Worm (Caenorhabditis elegans) whole organism, dauer: ENCODE measurements around the gene R11E3.19.

ENCODE experiments used
- unc-62 ChIP-seq: sonication (generic microtip); optimal IDR thresholded peaks from 2 replicates; lab custom pipeline; 2017; ENCODE audit warnings: missing biosample characterization, missing genetic modification reagents, missing genetic modification characterization

Gene R11E3.19

DNA sequence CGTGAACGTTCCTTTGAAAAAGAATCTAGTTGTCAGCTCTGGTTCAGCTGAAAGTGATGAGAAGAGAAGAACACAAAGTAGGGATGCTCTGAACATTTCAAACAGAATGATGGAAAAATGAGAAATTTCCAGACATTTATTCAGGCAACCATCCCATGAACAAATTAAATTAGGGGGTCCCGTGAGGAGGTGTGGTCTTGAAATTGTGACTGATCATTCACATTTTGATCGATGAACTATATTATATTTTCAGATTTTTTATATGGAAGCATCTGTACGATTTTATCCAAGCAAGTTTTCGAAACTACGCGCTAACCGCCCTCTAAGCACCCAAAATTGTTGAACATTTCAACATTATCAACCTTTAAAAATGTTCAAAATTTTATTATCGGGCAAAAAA lies at the start of gene R11E3.19:
R11E3.19 (minus strand) TSS at position 101 of the 400 bp plus-strand sequence.
- TF ChIP-seq unc-62 (GFP tag; lab: Kevin White, UChicago): no peak

DNA sequence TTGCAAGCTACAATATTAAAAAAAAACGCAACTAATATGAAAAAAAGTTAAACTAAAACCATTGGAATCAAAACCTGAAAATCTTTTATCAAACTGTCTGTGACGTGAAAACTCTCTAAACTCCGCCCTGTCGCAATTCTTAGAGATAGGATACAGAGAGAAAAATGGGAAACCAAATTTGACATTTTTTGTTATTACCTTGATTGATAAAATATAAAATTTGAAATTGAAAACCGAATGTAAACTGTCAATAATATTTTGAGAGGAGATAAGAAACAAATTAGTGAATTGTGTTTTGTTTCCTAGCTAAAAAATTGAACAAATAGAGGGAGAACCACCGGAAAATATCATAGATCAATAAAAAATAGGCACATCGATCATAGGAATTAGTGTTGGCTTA lies 45.9 kb upstream of the R11E3.19 start:
- no peak for TF ChIP-seq unc-62 (GFP tag; lab: Kevin White, UChicago)

- no peak for TF ChIP-seq unc-62 (GFP tag; lab: Kevin White, UChicago)
These were observed 45.2 kb upstream of the R11E3.19 start, which contains the start of gene H06H21.8 for ce11 chrIV:4821054-4821453. H06H21.8 (minus strand) TSS chrIV:4821131.

ce11 chrIV:4814185-4814584 lies 38.3 kb upstream of the R11E3.19 start, which contains the start of gene srw-94:
srw-94 (plus strand) TSS chrIV:4814485.
- TF ChIP-seq unc-62 (GFP tag; lab: Kevin White, UChicago): no peak

- no peak for TF ChIP-seq unc-62 (GFP tag; lab: Kevin White, UChicago)
These were observed 36.0 kb upstream of the R11E3.19 start, which contains the start of gene srw-95 for ce11 chrIV:4811863-4812262. srw-95 (plus strand) TSS chrIV:4812075.

DNA sequence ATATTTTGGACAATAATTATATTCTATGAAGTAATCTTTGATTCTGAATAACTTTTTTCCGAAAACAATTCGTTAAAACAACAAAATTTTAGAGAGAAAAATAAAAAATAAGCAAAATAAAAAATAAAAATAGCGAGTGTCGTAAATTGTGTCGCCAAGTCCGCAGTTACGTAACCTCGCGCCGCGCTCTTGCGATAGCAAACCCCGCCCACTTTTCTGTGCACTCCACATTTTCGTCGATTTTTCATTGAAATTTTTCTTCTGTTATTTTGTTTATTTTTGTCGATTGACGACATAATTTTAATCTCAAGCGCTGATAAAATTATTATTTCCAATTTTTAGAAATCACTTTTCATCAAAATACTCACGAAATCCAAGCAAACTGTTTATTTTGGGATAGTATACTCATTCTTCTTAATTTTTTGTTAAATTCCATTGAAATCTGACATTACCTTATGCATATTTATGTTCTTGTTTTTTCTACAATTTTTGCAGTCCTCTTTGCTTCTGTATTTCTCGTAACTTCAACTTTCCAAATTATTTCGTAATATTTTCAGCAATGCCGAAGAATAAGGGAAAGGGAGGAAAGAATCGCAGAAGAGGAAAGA lies 34.6 kb upstream of the R11E3.19 start, which contains the start of gene eif-1.A:
eif-1.A (plus strand) TSS at position 558 of the 608 bp plus-strand sequence.
- TF ChIP-seq unc-62 (GFP tag; lab: Kevin White, UChicago): no peak

- no peak for TF ChIP-seq unc-62 (GFP tag; lab: Kevin White, UChicago)
These were observed 33.9 kb upstream of the R11E3.19 start, which contains the start of gene H06H21.37 for ce11 chrIV:4809813-4810212. H06H21.37 (minus strand) TSS chrIV:4809974.

DNA sequence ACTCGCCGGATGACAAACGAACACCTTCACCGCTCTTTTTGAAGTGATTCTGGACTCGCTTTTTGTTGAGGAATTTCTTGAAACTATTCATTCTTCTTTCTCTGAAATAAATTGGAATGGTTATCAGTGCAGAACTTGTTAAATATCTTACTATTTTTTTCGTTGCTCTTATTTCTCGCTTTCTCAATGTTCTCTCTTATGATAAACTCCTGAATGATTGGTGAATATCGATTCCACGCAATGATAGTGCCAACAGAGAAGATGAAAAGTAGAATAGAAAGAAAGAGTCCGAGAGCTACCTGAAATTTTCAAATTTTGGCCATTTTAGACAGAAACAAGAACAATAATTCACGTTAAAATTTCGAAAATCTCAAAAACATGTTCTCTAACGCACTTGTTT lies 33.5 kb upstream of the R11E3.19 start, which contains the start of gene ubxn-6:
ubxn-6 (minus strand) TSS at position 101 of the 400 bp plus-strand sequence.
- TF ChIP-seq unc-62 (GFP tag; lab: Kevin White, UChicago): no peak

ce11 chrIV:4807219-4807618 lies 31.3 kb upstream of the R11E3.19 start, which contains the start of gene H06H21.11:
H06H21.11 (minus strand) TSS chrIV:4807319.
- no peak for TF ChIP-seq unc-62 (GFP tag; lab: Kevin White, UChicago)

DNA sequence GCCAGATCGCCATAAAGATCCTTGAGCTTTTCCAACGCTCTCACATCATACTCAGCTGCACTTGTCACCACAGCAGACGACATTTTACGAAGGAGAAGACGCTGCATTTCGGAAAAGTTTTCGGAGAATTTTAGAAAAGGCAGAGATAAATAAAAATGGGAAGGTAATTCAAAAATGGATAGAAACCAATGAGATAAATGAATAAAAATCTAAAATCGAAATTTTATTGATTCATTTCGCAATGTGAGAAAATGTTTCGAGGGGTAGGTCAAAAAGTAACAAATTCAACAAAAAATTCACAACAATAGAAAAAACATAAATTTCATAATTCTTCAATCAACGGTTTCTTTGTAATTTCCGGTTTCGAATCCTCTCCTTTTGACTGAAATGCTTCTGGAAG lies 30.6 kb upstream of the R11E3.19 start, which contains the start of gene dpf-5:
dpf-5 (minus strand) TSS at position 101 of the 400 bp plus-strand sequence.
- TF ChIP-seq unc-62 (GFP tag; lab: Kevin White, UChicago): no peak

ce11 chrIV:4802494-4802893 lies 26.6 kb upstream of the R11E3.19 start, which contains the start of gene dpf-7:
dpf-7 (minus strand) TSS chrIV:4802594.
- TF ChIP-seq unc-62 (GFP tag; lab: Kevin White, UChicago): no peak

DNA sequence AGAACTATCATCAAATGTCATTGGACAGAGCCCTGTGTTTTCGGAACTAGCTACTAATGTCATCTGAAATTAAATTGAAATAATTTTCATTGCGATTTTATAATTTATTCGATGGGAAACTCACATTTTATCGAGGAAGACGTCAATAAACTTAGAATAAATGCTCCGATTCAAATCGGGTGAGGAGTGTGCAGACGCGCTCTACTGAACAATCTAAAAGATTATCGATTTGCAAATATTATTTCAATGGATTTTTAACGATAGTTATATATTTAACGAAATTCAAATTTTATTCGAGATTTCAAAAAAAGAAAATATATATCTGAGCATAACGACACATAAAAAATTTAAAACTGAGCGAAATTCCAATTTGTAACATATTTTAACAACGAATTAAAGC lies 23.2 kb upstream of the R11E3.19 start, which contains the start of gene eor-1:
eor-1 (minus strand) TSS at position 65 of the 400 bp plus-strand sequence.
- no peak for TF ChIP-seq unc-62 (GFP tag; lab: Kevin White, UChicago)

ce11 chrIV:4795111-4795510 lies 19.2 kb upstream of the R11E3.19 start:
- TF ChIP-seq unc-62 (GFP tag; lab: Kevin White, UChicago): no peak

ce11 chrIV:4789445-4789844 lies 13.5 kb upstream of the R11E3.19 start, which contains the start of gene R11E3.1:
R11E3.1 (plus strand) TSS chrIV:4789745.
- TF ChIP-seq unc-62 (GFP tag; lab: Kevin White, UChicago): no peak

ce11 chrIV:4788332-4788731 lies 12.4 kb upstream of the R11E3.19 start, which contains the start of gene nhr-104:
nhr-104 (minus strand) TSS chrIV:4788692.
- TF ChIP-seq unc-62 (GFP tag; lab: Kevin White, UChicago): no peak

ce11 chrIV:4781123-4781522 lies 5.2 kb upstream of the R11E3.19 start:
- TF ChIP-seq unc-62 (GFP tag; lab: Kevin White, UChicago): no peak
